Fruit fly (Drosophila melanogaster) Kc167 (cell line): ENCODE data around the gene CG6465.

Experiments used
- Myc ChIP-seq: fragments of >200 bp; optimal IDR thresholded peaks from 2 replicates; lab custom pipeline; 2017; ENCODE audit warnings: missing external identifiers
- h ChIP-seq: fragments of >200 bp; optimal IDR thresholded peaks from 3 replicates; lab custom pipeline; 2018; ENCODE audit warnings: missing external identifiers
- insv ChIP-seq: fragments of >200 bp; optimal IDR thresholded peaks from 3 replicates; lab custom pipeline; 2018; ENCODE audit warnings: missing external identifiers
- psq ChIP-seq: fragments of >200 bp; optimal IDR thresholded peaks from 2 replicates; lab custom pipeline; 2017; ENCODE audit warnings: missing external identifiers

- no peak for TF ChIP-seq Myc (lab: Kevin White, UChicago)
- no peak for TF ChIP-seq insv (lab: Kevin White, UChicago)
- TF ChIP-seq h, result no peak
- TF ChIP-seq psq (lab: Kevin White, UChicago), result no peak
Observed at dm6 chr3R:10686307-10687094, 9.4 kb upstream of the CG6465 start, which contains the start of gene Skel.
